Worm (Caenorhabditis elegans) whole organism, midembryonic: ENCODE results near the gene F44E2.9.
A peak's percentile ranks its signal among the peaks of the same experiment; 100 is the strongest.

Experiments
- cog-1 ChIP-seq: sonication (generic microtip); optimal IDR thresholded peaks from 2 replicates; lab custom pipeline; 2016; ENCODE audit warnings: missing genetic modification characterization, missing compliant biosample characterization
- flt-1 ChIP-seq: fragments of 200-800 bp; sonication (Bioruptor generic); IDR thresholded peaks from 2 replicates; pipeline ENCODE4 v1.3.6; 2022; ENCODE audit warnings: missing genetic modification characterization, missing compliant biosample characterization
- med-1 ChIP-seq: sonication (generic microtip); optimal IDR thresholded peaks from 2 replicates; lab custom pipeline; 2017; ENCODE audit warnings: missing genetic modification characterization, mild to moderate bottlenecking, missing compliant biosample characterization, antibody characterized with exemption, missing genetic modification reagents; ENCODE audit not compliant: insufficient read depth
- tab-1 ChIP-seq: fragments of 200-800 bp; sonication (Bioruptor generic); IDR thresholded peaks from 2 replicates; pipeline ENCODE4 v1.3.6; 2022; ENCODE audit warnings: missing genetic modification characterization, missing compliant biosample characterization
- ztf-23 ChIP-seq: fragments of 200-800 bp; sonication (Bioruptor generic); IDR thresholded peaks from 2 replicates; pipeline ENCODE4 v1.3.6; 2022; ENCODE audit warnings: missing genetic modification reagents, missing genetic modification characterization, missing compliant biosample characterization

- TF ChIP-seq cog-1 (tag; lab: Kevin White, UChicago) (peak; percentile 16), flt-1 (no peak), tab-1 (GFP tag; lab: Robert Waterston, UW) (no peak), med-1 (no peak), ztf-23 (GFP tag; lab: Robert Waterston, UW) (peak; percentile 37; the same call in 1 of the 2 replicates)
Observed at ce11 chrIII:8888956-8889355, 38.6 kb upstream of the F44E2.9 start, which contains the start of gene ZK637.14.
